Worm (Caenorhabditis elegans) whole organism, L3 larva: ENCODE measurements around the gene F22F7.2.

Experiments
- R02D3.7 ChIP-seq: fragments of 150-350 bp; optimal IDR thresholded peaks from 2 replicates; lab custom pipeline; 2014; ENCODE audit warnings: missing biosample characterization, missing genetic modification characterization
- aly-2 ChIP-seq: fragments of 150-350 bp; optimal IDR thresholded peaks from 2 replicates; lab custom pipeline; 2014; ENCODE audit warnings: missing biosample characterization, missing genetic modification characterization
- ama-1 ChIP-seq: fragments of 150-350 bp; optimal IDR thresholded peaks from 2 replicates; lab custom pipeline; 2018
- ceh-16 ChIP-seq: sonication (generic microtip); optimal IDR thresholded peaks from 2 replicates; lab custom pipeline; 2017; ENCODE audit warnings: missing biosample characterization, missing genetic modification characterization
- ceh-28 ChIP-seq: fragments of 150-350 bp; optimal IDR thresholded peaks from 2 replicates; lab custom pipeline; 2014; ENCODE audit warnings: missing biosample characterization, missing genetic modification reagents, missing genetic modification characterization
- ceh-82 ChIP-seq: fragments of 150-350 bp; optimal IDR thresholded peaks from 2 replicates; lab custom pipeline; 2014; ENCODE audit warnings: missing biosample characterization, missing genetic modification characterization
- ceh-9 ChIP-seq: sonication (generic microtip); optimal IDR thresholded peaks from 2 replicates; lab custom pipeline; 2018; ENCODE audit warnings: missing biosample characterization, missing genetic modification characterization
- egl-27 ChIP-seq: sonication (generic microtip); optimal IDR thresholded peaks from 4 replicates; lab custom pipeline; 2017; ENCODE audit warnings: missing biosample characterization, missing genetic modification reagents, missing genetic modification characterization
- elt-1 ChIP-seq: fragments of 150-350 bp; optimal IDR thresholded peaks from 2 replicates; lab custom pipeline; 2014; ENCODE audit warnings: missing biosample characterization, missing genetic modification characterization
- elt-2 ChIP-seq: sonication (generic microtip); optimal IDR thresholded peaks from 2 replicates; lab custom pipeline; 2016; ENCODE audit warnings: missing genetic modification reagents, mild to moderate bottlenecking, missing genetic modification characterization, missing compliant biosample characterization
- eor-1 ChIP-seq, 2 experiments: fragments of 150-350 bp; optimal IDR thresholded peaks; 2 replicates each; lab custom pipeline; 2014 to 2018; ENCODE audit warnings: missing biosample characterization in 2 of 2, missing genetic modification characterization in 2 of 2
- fkh-10 ChIP-seq: sonication (generic microtip); optimal IDR thresholded peaks from 2 replicates; lab custom pipeline; 2017; ENCODE audit warnings: missing biosample characterization, missing genetic modification reagents, missing genetic modification characterization
- fkh-2 ChIP-seq: fragments of 150-350 bp; optimal IDR thresholded peaks from 2 replicates; lab custom pipeline; 2014; ENCODE audit warnings: missing biosample characterization, missing genetic modification reagents, missing genetic modification characterization
- fos-1 ChIP-seq: fragments of 150-350 bp; optimal IDR thresholded peaks from 2 replicates; lab custom pipeline; 2014; ENCODE audit warnings: missing biosample characterization, missing genetic modification characterization
- hmg-11 ChIP-seq: sonication (generic microtip); optimal IDR thresholded peaks from 2 replicates; lab custom pipeline; 2016; ENCODE audit warnings: missing genetic modification characterization, missing compliant biosample characterization
- lin-15B ChIP-seq: fragments of 150-350 bp; optimal IDR thresholded peaks from 2 replicates; lab custom pipeline; 2014; ENCODE audit warnings: missing biosample characterization, missing genetic modification characterization
- lin-39 ChIP-seq: fragments of 150-350 bp; optimal IDR thresholded peaks from 2 replicates; lab custom pipeline; 2018; ENCODE audit warnings: missing biosample characterization, missing genetic modification reagents, missing genetic modification characterization
- lsy-12 ChIP-seq: sonication (generic microtip); optimal IDR thresholded peaks from 2 replicates; lab custom pipeline; 2016; ENCODE audit warnings: mild to moderate bottlenecking, missing genetic modification characterization, missing compliant biosample characterization
- mdl-1 ChIP-seq: fragments of 150-350 bp; optimal IDR thresholded peaks from 2 replicates; lab custom pipeline; 2014; ENCODE audit warnings: missing biosample characterization, missing genetic modification characterization
- nfya-1 ChIP-seq: sonication (generic microtip); optimal IDR thresholded peaks from 2 replicates; lab custom pipeline; 2017; ENCODE audit warnings: missing genetic modification characterization, mild to moderate bottlenecking, missing compliant biosample characterization, antibody characterized with exemption, moderate library complexity; ENCODE audit not compliant: insufficient read depth
- nhr-12 ChIP-seq: fragments of 150-350 bp; optimal IDR thresholded peaks from 2 replicates; lab custom pipeline; 2014; ENCODE audit warnings: missing biosample characterization, missing genetic modification characterization
- nhr-23 ChIP-seq: fragments of 150-350 bp; optimal IDR thresholded peaks from 2 replicates; lab custom pipeline; 2014; ENCODE audit warnings: missing biosample characterization, missing genetic modification reagents, missing genetic modification characterization
- nhr-237 ChIP-seq: fragments of 150-350 bp; optimal IDR thresholded peaks from 2 replicates; lab custom pipeline; 2014; ENCODE audit warnings: missing biosample characterization, missing genetic modification characterization
- nhr-25 ChIP-seq: sonication (generic microtip); optimal IDR thresholded peaks from 2 replicates; lab custom pipeline; 2017; ENCODE audit warnings: missing biosample characterization, missing genetic modification characterization
- nhr-43 ChIP-seq: sonication (generic microtip); optimal IDR thresholded peaks from 2 replicates; lab custom pipeline; 2016; ENCODE audit warnings: mild to moderate bottlenecking, missing genetic modification characterization, missing compliant biosample characterization; ENCODE audit not compliant: poor library complexity, severe bottlenecking
- nhr-67 ChIP-seq: fragments of 150-350 bp; optimal IDR thresholded peaks from 2 replicates; lab custom pipeline; 2014; ENCODE audit warnings: missing biosample characterization, missing genetic modification characterization
- nhr-76 ChIP-seq: fragments of 150-350 bp; sonication (generic microtip); optimal IDR thresholded peaks from 5 replicates; lab custom pipeline; 2014; ENCODE audit warnings: missing biosample characterization, missing genetic modification characterization
- pqm-1 ChIP-seq: fragments of 150-350 bp; optimal IDR thresholded peaks from 2 replicates; lab custom pipeline; 2017; ENCODE audit warnings: missing biosample characterization, missing genetic modification characterization, inconsistent platforms
- snpc-4 ChIP-seq: fragments of 150-350 bp; optimal IDR thresholded peaks from 2 replicates; lab custom pipeline; 2014; ENCODE audit warnings: missing biosample characterization, missing genetic modification characterization
- tbx-2 ChIP-seq: sonication (generic microtip); optimal IDR thresholded peaks from 2 replicates; lab custom pipeline; 2016; ENCODE audit warnings: mild to moderate bottlenecking, missing genetic modification characterization, missing compliant biosample characterization
- unc-39 ChIP-seq: sonication (generic microtip); optimal IDR thresholded peaks from 4 replicates; lab custom pipeline; 2017; ENCODE audit warnings: missing biosample characterization, missing genetic modification characterization
- unc-62 ChIP-seq: fragments of 150-350 bp; sonication (generic microtip); optimal IDR thresholded peaks from 4 replicates; lab custom pipeline; 2014; ENCODE audit warnings: missing biosample characterization, missing genetic modification reagents, missing genetic modification characterization
- zag-1 ChIP-seq: fragments of 150-350 bp; optimal IDR thresholded peaks from 2 replicates; lab custom pipeline; 2014; ENCODE audit warnings: missing biosample characterization, missing genetic modification characterization
- ztf-11 ChIP-seq: fragments of 150-350 bp; optimal IDR thresholded peaks from 2 replicates; lab custom pipeline; 2014; ENCODE audit warnings: missing biosample characterization, missing genetic modification characterization
- ztf-4 ChIP-seq: fragments of 150-350 bp; optimal IDR thresholded peaks from 2 replicates; lab custom pipeline; 2014; ENCODE audit warnings: missing biosample characterization, missing genetic modification characterization

F22F7.2 gene

ce11 chrV:2159331-2159730 lies 36.7 kb downstream of the F22F7.2 start, which contains the start of gene C45H4.14:
Gene C45H4.14 (minus strand): TSS chrV:2159431.
- TF ChIP-seq fos-1 (tag; lab: Kevin White, UChicago), result no peak
- TF ChIP-seq nhr-25, result no peak
- TF ChIP-seq nhr-76 (tag; lab: Kevin White, UChicago), result no peak
- no peak for TF ChIP-seq unc-39 (tag; lab: Kevin White, UChicago)
- no peak for TF ChIP-seq nhr-67 (tag; lab: Kevin White, UChicago)
- no peak for TF ChIP-seq aly-2 (tag; lab: Kevin White, UChicago)
- TF ChIP-seq, all 47 proteins: peak for 0

- no peak for TF ChIP-seq hmg-11 (tag; lab: Kevin White, UChicago)
- no peak for TF ChIP-seq lin-39 (tag; lab: Kevin White, UChicago)
- TF ChIP-seq ztf-11 (tag; lab: Kevin White, UChicago), result no peak
- no peak for TF ChIP-seq egl-27
- no peak for TF ChIP-seq nfya-1 (tag; lab: Kevin White, UChicago)
- TF ChIP-seq elt-2 (tag; lab: Kevin White, UChicago), result no peak
- TF ChIP-seq zag-1 (tag; lab: Kevin White, UChicago), result no peak
- TF ChIP-seq fkh-2 (tag; lab: Kevin White, UChicago), result no peak
- TF ChIP-seq nhr-237 (tag; lab: Kevin White, UChicago), result no peak
- no peak for TF ChIP-seq nhr-25
- no peak for TF ChIP-seq lsy-12
- no peak for TF ChIP-seq elt-1 (tag; lab: Kevin White, UChicago)
- no peak for TF ChIP-seq tbx-2
- TF ChIP-seq snpc-4 (tag; lab: Kevin White, UChicago), result no peak
- no peak for TF ChIP-seq eor-1 (tag; optimal IDR thresholded peaks at IDR 0.05; lab: Kevin White, UChicago)
- TF ChIP-seq nhr-23, result no peak
- no peak for TF ChIP-seq R02D3.7 (tag; lab: Kevin White, UChicago)
- no peak for TF ChIP-seq unc-62
- TF ChIP-seq mdl-1 (tag; lab: Kevin White, UChicago), result no peak
Measured at ce11 chrV:2163735-2164134, 41.2 kb downstream of the F22F7.2 start, which contains the start of gene str-255. Gene str-255 (minus strand): TSS chrV:2163835.

- no peak for TF ChIP-seq ceh-16 (tag; lab: Kevin White, UChicago)
- TF ChIP-seq ztf-11 (tag; lab: Kevin White, UChicago), result no peak
- no peak for TF ChIP-seq fkh-2 (tag; lab: Kevin White, UChicago)
- no peak for TF ChIP-seq nhr-43 (tag; lab: Kevin White, UChicago)
Measured at ce11 chrV:2166679-2167078, 44.1 kb downstream of the F22F7.2 start, which contains the start of gene srbc-19. Gene srbc-19 (minus strand): TSS chrV:2166779.

ce11 chrV:2174465-2174864 lies 51.9 kb downstream of the F22F7.2 start:
- TF ChIP-seq ama-1 (lab: Kevin White, UChicago) (no peak), nhr-237 (tag; lab: Kevin White, UChicago) (no peak), eor-1 (tag; optimal IDR thresholded peaks at IDR 0.05; lab: Kevin White, UChicago) (no peak), ceh-28 (tag; lab: Kevin White, UChicago) (no peak), nhr-12 (no peak), nhr-43 (tag; lab: Kevin White, UChicago) (no peak), hmg-11 (tag; lab: Kevin White, UChicago) (no peak), mdl-1 (tag; lab: Kevin White, UChicago) (no peak), ceh-16 (tag; lab: Kevin White, UChicago) (no peak), lin-39 (tag; lab: Kevin White, UChicago) (no peak), unc-39 (tag; lab: Kevin White, UChicago) (no peak), aly-2 (tag; lab: Kevin White, UChicago) (no peak), fkh-10 (GFP tag; lab: Kevin White, UChicago) (no peak), ceh-9 (tag; lab: Kevin White, UChicago) (no peak), fkh-2 (tag; lab: Kevin White, UChicago) (no peak), ceh-82 (tag; lab: Kevin White, UChicago) (no peak), elt-1 (tag; lab: Kevin White, UChicago) (no peak), lin-15B (tag; lab: Kevin White, UChicago) (no peak), pqm-1 (tag; lab: Kevin White, UChicago) (no peak)

ce11 chrV:2175242-2175641 lies 52.7 kb downstream of the F22F7.2 start, which contains the start of gene C45H4.18:
Gene C45H4.18 (plus strand): TSS chrV:2175542.
- no peak for TF ChIP-seq nhr-237 (tag; lab: Kevin White, UChicago)
- no peak for TF ChIP-seq ceh-28 (tag; lab: Kevin White, UChicago)
- no peak for TF ChIP-seq nhr-76 (tag; lab: Kevin White, UChicago)
- TF ChIP-seq lin-15B (tag; lab: Kevin White, UChicago), result no peak
- TF ChIP-seq ztf-4 (tag; lab: Kevin White, UChicago), result no peak
- TF ChIP-seq zag-1 (tag; lab: Kevin White, UChicago), result no peak
- TF ChIP-seq ceh-16 (tag; lab: Kevin White, UChicago), result no peak
